Fruit fly (Drosophila melanogaster) whole organism, embryonic: ENCODE results near the gene CG5805.
A peak's percentile ranks its signal among the peaks of the same experiment; 100 is the strongest.

Source experiments
- B-H1 ChIP-seq: fragments of 200-800 bp; sonication (Bioruptor generic); IDR thresholded peaks from 3 replicates; pipeline ENCODE4 v1.3.6; 2022; ENCODE audit warnings: missing biosample characterization, missing genetic modification characterization
- Bgb ChIP-seq: fragments of 200-800 bp; sonication (Bioruptor generic); IDR thresholded peaks from 2 replicates; pipeline ENCODE4 v1.3.6; 2022; ENCODE audit warnings: missing biosample characterization, missing genetic modification characterization; ENCODE audit not compliant: partially characterized antibody
- BtbVII ChIP-seq: fragments of 200-800 bp; sonication (Bioruptor generic); optimal IDR thresholded peaks from 3 replicates; lab custom pipeline; 2017; ENCODE audit warnings: missing biosample characterization, mild to moderate bottlenecking, missing genetic modification characterization
- Bteb2 ChIP-seq: fragments of 200-800 bp; sonication (Bioruptor generic); optimal IDR thresholded peaks from 2 replicates; lab custom pipeline; 2016; ENCODE audit warnings: missing biosample characterization, missing genetic modification characterization
- CG13775 ChIP-seq: fragments of 200-800 bp; sonication (Bioruptor generic); optimal IDR thresholded peaks from 3 replicates; lab custom pipeline; 2017; ENCODE audit warnings: missing biosample characterization, mild to moderate bottlenecking, missing genetic modification characterization
- CG2712 ChIP-seq: fragments of 200-800 bp; optimal IDR thresholded peaks from 3 replicates; lab custom pipeline; 2019; ENCODE audit warnings: missing biosample characterization, mild to moderate bottlenecking, missing genetic modification characterization, moderate library complexity
- CG30403 ChIP-seq: fragments of 200-800 bp; sonication (Bioruptor generic); optimal IDR thresholded peaks from 3 replicates; lab custom pipeline; 2016; ENCODE audit warnings: missing biosample characterization, missing genetic modification characterization
- CG34376 ChIP-seq: fragments of 200-800 bp; sonication (Bioruptor generic); optimal IDR thresholded peaks from 2 replicates; lab custom pipeline; 2018; ENCODE audit warnings: missing biosample characterization, mild to moderate bottlenecking, missing genetic modification characterization
- CG4617 ChIP-seq: fragments of 200-800 bp; sonication (Bioruptor generic); optimal IDR thresholded peaks from 3 replicates; lab custom pipeline; 2016; ENCODE audit warnings: missing biosample characterization, missing genetic modification characterization, borderline replicate concordance
- CG6765 ChIP-seq: fragments of 200-800 bp; sonication (Bioruptor generic); optimal IDR thresholded peaks from 3 replicates; lab custom pipeline; 2017; ENCODE audit warnings: missing biosample characterization, mild to moderate bottlenecking, missing genetic modification characterization
- CG7372 ChIP-seq: fragments of 200-800 bp; sonication (Bioruptor generic); IDR thresholded peaks from 2 replicates; pipeline ENCODE4 v1.3.6; 2022; ENCODE audit warnings: missing biosample characterization, missing genetic modification characterization
- CG7745 ChIP-seq: fragments of 200-800 bp; sonication (Bioruptor generic); optimal IDR thresholded peaks from 2 replicates; lab custom pipeline; 2018; ENCODE audit warnings: missing biosample characterization, mild to moderate bottlenecking, missing genetic modification characterization, moderate library complexity
- CG7963 ChIP-seq: fragments of 200-800 bp; sonication (Bioruptor generic); IDR thresholded peaks from 3 replicates; pipeline ENCODE4 v1.3.6; 2022; ENCODE audit warnings: missing biosample characterization, missing genetic modification characterization; ENCODE audit not compliant: partially characterized antibody
- CG8089 ChIP-seq: fragments of 200-800 bp; sonication (Bioruptor generic); optimal IDR thresholded peaks from 3 replicates; lab custom pipeline; 2016; ENCODE audit warnings: missing biosample characterization, missing genetic modification characterization
- CG9437 ChIP-seq: fragments of 200-800 bp; sonication (Bioruptor generic); optimal IDR thresholded peaks from 2 replicates; lab custom pipeline; 2018; ENCODE audit warnings: missing biosample characterization, mild to moderate bottlenecking, missing genetic modification characterization
- CG9727 ChIP-seq: fragments of 200-800 bp; sonication (Bioruptor generic); optimal IDR thresholded peaks from 3 replicates; lab custom pipeline; 2017; ENCODE audit warnings: missing biosample characterization, mild to moderate bottlenecking, missing genetic modification characterization
- Deaf1 ChIP-seq: fragments of 200-800 bp; optimal IDR thresholded peaks from 3 replicates; lab custom pipeline; 2019; ENCODE audit warnings: missing biosample characterization, mild to moderate bottlenecking, missing genetic modification characterization, moderate library complexity
- Gug ChIP-seq: fragments of 200-800 bp; sonication (Bioruptor generic); IDR thresholded peaks from 4 replicates; pipeline ENCODE4 v1.3.6; 2022; ENCODE audit warnings: missing biosample characterization, missing genetic modification characterization
- HHEX ChIP-seq: fragments of 200-800 bp; sonication (Bioruptor generic); optimal IDR thresholded peaks from 3 replicates; lab custom pipeline; 2017; ENCODE audit warnings: missing biosample characterization, mild to moderate bottlenecking, missing genetic modification characterization, missing genetic modification reagents
- HLH3B ChIP-seq: fragments of 200-800 bp; sonication (Bioruptor generic); IDR thresholded peaks from 2 replicates; pipeline ENCODE4 v1.3.6; 2022; ENCODE audit warnings: missing biosample characterization, missing genetic modification characterization
- Hr3 ChIP-seq: fragments of 200-800 bp; sonication (Bioruptor generic); optimal IDR thresholded peaks from 3 replicates; lab custom pipeline; 2016; ENCODE audit warnings: missing biosample characterization, missing genetic modification characterization
- MBD-R2 ChIP-seq: fragments of 200-800 bp; sonication (Bioruptor generic); IDR thresholded peaks from 2 replicates; pipeline ENCODE4 v1.3.6; 2022; ENCODE audit warnings: missing biosample characterization, missing genetic modification characterization
- MESR4 ChIP-seq: fragments of 200-800 bp; sonication (Bioruptor generic); optimal IDR thresholded peaks from 2 replicates; lab custom pipeline; 2018; ENCODE audit warnings: missing biosample characterization, mild to moderate bottlenecking, missing genetic modification characterization, moderate library complexity
- Med ChIP-seq: fragments of 200-800 bp; sonication (Bioruptor generic); peaks from one replicate; lab custom pipeline; 2016; ENCODE audit warnings: missing biosample characterization, missing genetic modification characterization, mild to moderate bottlenecking, inconsistent platforms, moderate library complexity
- PHDP ChIP-seq: fragments of 200-800 bp; sonication (Bioruptor generic); optimal IDR thresholded peaks from 3 replicates; lab custom pipeline; 2018; ENCODE audit warnings: missing biosample characterization, mild to moderate bottlenecking, missing genetic modification characterization, moderate library complexity
- Pdp1 ChIP-seq, 2 experiments: fragments of 200-800 bp; sonication (Bioruptor generic); optimal IDR thresholded peaks; 3 replicates each; lab custom pipeline; 2016; ENCODE audit warnings: missing biosample characterization in 2 of 2, missing genetic modification characterization in 2 of 2, mild to moderate bottlenecking in 1 of 2, moderate library complexity in 1 of 2
- Scr ChIP-seq: fragments of 200-800 bp; sonication (Bioruptor generic); IDR thresholded peaks from 2 replicates; pipeline ENCODE4 v1.3.6; 2022; ENCODE audit warnings: missing biosample characterization, missing genetic modification characterization; ENCODE audit not compliant: partially characterized antibody
- Sox102F ChIP-seq: fragments of 200-800 bp; sonication (Bioruptor generic); optimal IDR thresholded peaks from 2 replicates; lab custom pipeline; 2018; ENCODE audit warnings: missing biosample characterization, mild to moderate bottlenecking, missing genetic modification characterization, moderate library complexity
- Taf1 ChIP-seq: fragments of 200-800 bp; sonication (Bioruptor generic); IDR thresholded peaks from 2 replicates; pipeline ENCODE4 v1.3.6; 2022; ENCODE audit warnings: missing biosample characterization, missing genetic modification characterization
- Vsx1 ChIP-seq: fragments of 200-800 bp; sonication (Bioruptor generic); optimal IDR thresholded peaks from 2 replicates; lab custom pipeline; 2017; ENCODE audit warnings: missing biosample characterization, mild to moderate bottlenecking, missing genetic modification characterization, missing genetic modification reagents
- al ChIP-seq: fragments of 200-800 bp; sonication (Bioruptor generic); IDR thresholded peaks from 2 replicates; pipeline ENCODE4 v1.3.6; 2022; ENCODE audit warnings: missing biosample characterization, missing genetic modification characterization
- bbx ChIP-seq: fragments of 200-800 bp; sonication (Bioruptor generic); IDR thresholded peaks from 2 replicates; pipeline ENCODE4 v1.3.6; 2022; ENCODE audit warnings: missing biosample characterization, missing genetic modification characterization; ENCODE audit not compliant: partially characterized antibody
- btn ChIP-seq: fragments of 200-800 bp; sonication (Bioruptor generic); optimal IDR thresholded peaks from 2 replicates; lab custom pipeline; 2016; ENCODE audit warnings: missing biosample characterization, missing genetic modification characterization
- chm ChIP-seq: fragments of 200-800 bp; sonication (Bioruptor generic); IDR thresholded peaks from 2 replicates; pipeline ENCODE4 v1.3.6; 2022; ENCODE audit warnings: missing biosample characterization, missing genetic modification characterization
- emc ChIP-seq: fragments of 200-800 bp; sonication (Bioruptor generic); optimal IDR thresholded peaks from 2 replicates; lab custom pipeline; 2016; ENCODE audit warnings: missing biosample characterization, missing genetic modification characterization
- ewg ChIP-seq: fragments of 200-800 bp; sonication (Bioruptor generic); optimal IDR thresholded peaks from 3 replicates; lab custom pipeline; 2017; ENCODE audit warnings: mild to moderate bottlenecking, missing biosample characterization, missing genetic modification reagents, missing genetic modification characterization
- ftz-f1 ChIP-seq: fragments of 200-800 bp; sonication (Bioruptor generic); optimal IDR thresholded peaks from 2 replicates; lab custom pipeline; 2016; ENCODE audit warnings: missing biosample characterization, missing genetic modification characterization
- gcm ChIP-seq: fragments of 200-800 bp; sonication (Bioruptor generic); optimal IDR thresholded peaks from 2 replicates; lab custom pipeline; 2019; ENCODE audit warnings: missing biosample characterization, mild to moderate bottlenecking, missing genetic modification characterization, moderate library complexity
- gsb ChIP-seq: fragments of 200-800 bp; sonication (Bioruptor generic); IDR thresholded peaks from 2 replicates; pipeline ENCODE4 v1.3.6; 2022; ENCODE audit warnings: missing biosample characterization, missing genetic modification characterization
- ham ChIP-seq: fragments of 200-800 bp; sonication (Bioruptor generic); IDR thresholded peaks from 2 replicates; pipeline ENCODE4 v1.3.6; 2022; ENCODE audit warnings: missing biosample characterization, missing genetic modification characterization
- lab ChIP-seq: fragments of 200-800 bp; sonication (Bioruptor generic); optimal IDR thresholded peaks from 3 replicates; lab custom pipeline; 2017; ENCODE audit warnings: missing biosample characterization, missing genetic modification characterization, mild to moderate bottlenecking, moderate library complexity, missing genetic modification reagents
- luna ChIP-seq: fragments of 200-800 bp; sonication (Bioruptor generic); optimal IDR thresholded peaks from 2 replicates; lab custom pipeline; 2016; ENCODE audit warnings: missing biosample characterization, missing genetic modification characterization
- onecut ChIP-seq: fragments of 200-800 bp; sonication (Bioruptor generic); IDR thresholded peaks from 2 replicates; pipeline ENCODE4 v1.3.6; 2022; ENCODE audit warnings: missing biosample characterization, missing genetic modification characterization
- salm ChIP-seq: fragments of 200-800 bp; sonication (Bioruptor generic); optimal IDR thresholded peaks from 2 replicates; lab custom pipeline; 2018; ENCODE audit warnings: missing biosample characterization, mild to moderate bottlenecking, missing genetic modification characterization
- so ChIP-seq: fragments of 200-800 bp; sonication (Bioruptor generic); IDR thresholded peaks from 3 replicates; pipeline ENCODE4 v1.3.6; 2022; ENCODE audit warnings: missing biosample characterization, missing genetic modification characterization
- tio ChIP-seq: fragments of 200-800 bp; sonication (Bioruptor generic); optimal IDR thresholded peaks from 2 replicates; lab custom pipeline; 2017; ENCODE audit warnings: missing biosample characterization, missing genetic modification characterization, inconsistent platforms
- tup ChIP-seq: fragments of 200-800 bp; sonication (Bioruptor generic); optimal IDR thresholded peaks from 2 replicates; lab custom pipeline; 2016; ENCODE audit warnings: missing biosample characterization, mild to moderate bottlenecking, missing genetic modification characterization, moderate library complexity
- twi ChIP-seq: fragments of 200-800 bp; optimal IDR thresholded peaks from 2 replicates; lab custom pipeline; 2019; ENCODE audit warnings: missing biosample characterization, mild to moderate bottlenecking, missing genetic modification characterization, moderate library complexity
- wek ChIP-seq: fragments of 200-800 bp; sonication (Bioruptor generic); optimal IDR thresholded peaks from 3 replicates; lab custom pipeline; 2018; ENCODE audit warnings: missing biosample characterization, mild to moderate bottlenecking, missing genetic modification characterization, moderate library complexity
- yki ChIP-seq: fragments of >200 bp; optimal IDR thresholded peaks from 3 replicates; lab custom pipeline; 2018

CG5805 gene

dm6 chr3R:24799503-24799902 is 12.3 kb upstream of the CG5805 start, which contains the start of gene Ude (continued):
- TF ChIP-seq PHDP (tag; lab: Kevin White, UChicago) (peak; percentile 41), yki (lab: Kevin White, UChicago) (no peak), CG6765 (GFP tag; lab: Kevin White, UChicago) (peak; percentile 18), luna (GFP tag; lab: Kevin White, UChicago) (no peak), CG9727 (GFP tag; lab: Kevin White, UChicago) (no peak), Med (GFP tag; lab: Kevin White, UChicago) (peak; percentile 26), CG34376 (GFP tag; lab: Kevin White, UChicago) (peak; percentile 27), CG30403 (GFP tag; lab: Kevin White, UChicago) (no peak), Bgb (GFP tag; lab: Robert Waterston, UW) (0 out of 2 replicates have a peak, but pooled peaks have one; percentile 18), so (GFP tag; lab: Robert Waterston, UW) (0 out of 3 replicates have a peak, but pooled peaks have one; percentile 39), CG7963 (GFP tag; lab: Robert Waterston, UW) (no peak), onecut (GFP tag; lab: Robert Waterston, UW) (peak; percentile 99), Pdp1 (GFP tag; optimal IDR thresholded peaks at IDR 0.05; lab: Kevin White, UChicago) (peak in 1 of 2 experiments; percentile 47), HHEX (GFP tag; lab: Kevin White, UChicago) (no peak), chm (GFP tag; lab: Robert Waterston, UW) (peak; percentile 49; the same call in 1 of the 2 replicates), CG7745 (peak; percentile 56), BtbVII (GFP tag; lab: Kevin White, UChicago) (peak; percentile 33), Taf1 (no peak), MESR4 (peak; percentile 1), bbx (GFP tag; lab: Robert Waterston, UW) (0 out of 2 replicates have a peak, but pooled peaks have one; percentile 12), Deaf1 (tag; lab: Kevin White, UChicago) (no peak), Vsx1 (GFP tag; lab: Kevin White, UChicago) (peak; percentile 83), Bteb2 (GFP tag; lab: Kevin White, UChicago) (no peak), emc (GFP tag; lab: Kevin White, UChicago) (no peak)

dm6 chr3R:24798595-24798994 is 11.4 kb upstream of the CG5805 start:
- no peak for TF ChIP-seq wek
- TF ChIP-seq CG8089, result no peak
- peak; percentile 53 for TF ChIP-seq salm
- peak; percentile 48 for TF ChIP-seq CG9437 (GFP tag; lab: Kevin White, UChicago)
- no peak for TF ChIP-seq Bteb2 (GFP tag; lab: Kevin White, UChicago)
- peak; percentile 68 for TF ChIP-seq PHDP (tag; lab: Kevin White, UChicago)
- no peak for TF ChIP-seq Gug (GFP tag; lab: Robert Waterston, UW)
- no peak for TF ChIP-seq CG13775
- TF ChIP-seq twi (tag; lab: Kevin White, UChicago), result no peak
- TF ChIP-seq CG2712 (tag; lab: Kevin White, UChicago), result peak; percentile 57
- TF ChIP-seq Hr3 (GFP tag; lab: Kevin White, UChicago), result no peak
- no peak for TF ChIP-seq tup (GFP tag; lab: Kevin White, UChicago)
- no peak for TF ChIP-seq btn (GFP tag; lab: Kevin White, UChicago)
- TF ChIP-seq gcm (GFP tag; lab: Kevin White, UChicago), result peak; percentile 48
- TF ChIP-seq al (GFP tag; lab: Robert Waterston, UW), result no peak
- TF ChIP-seq chm (GFP tag; lab: Robert Waterston, UW), result no peak
- no peak for TF ChIP-seq CG4617 (GFP tag; lab: Kevin White, UChicago)
- no peak for TF ChIP-seq gsb
- TF ChIP-seq ewg, result no peak
- peak; percentile 39; the same call in 1 of the 2 replicates for TF ChIP-seq HLH3B (GFP tag; lab: Robert Waterston, UW)
- no peak for TF ChIP-seq ham (GFP tag; lab: Robert Waterston, UW)
- no peak for TF ChIP-seq Sox102F (GFP tag; lab: Kevin White, UChicago)
- TF ChIP-seq CG7372 (GFP tag; lab: Robert Waterston, UW), result no peak
- TF ChIP-seq lab, result no peak
- TF ChIP-seq Scr (GFP tag; lab: Robert Waterston, UW), result no peak
- no peak for TF ChIP-seq tio
- no peak for TF ChIP-seq B-H1
- TF ChIP-seq MBD-R2 (GFP tag; lab: Robert Waterston, UW), result no peak
- no peak for TF ChIP-seq ftz-f1 (GFP tag; lab: Kevin White, UChicago)
